Worm (Caenorhabditis elegans) whole organism, late embryonic: ENCODE data around the gene C06A1.6.

Experiments used
- C08G9.2 ChIP-seq: sonication (generic microtip); optimal IDR thresholded peaks from 2 replicates; lab custom pipeline; 2016; ENCODE audit warnings: mild to moderate bottlenecking, missing genetic modification characterization, moderate library complexity, missing compliant biosample characterization
- Y22D7AL.16 ChIP-seq: sonication (generic microtip); optimal IDR thresholded peaks from 2 replicates; lab custom pipeline; 2016; ENCODE audit warnings: missing genetic modification characterization, missing compliant biosample characterization
- ceh-9 ChIP-seq: sonication (generic microtip); optimal IDR thresholded peaks from 2 replicates; lab custom pipeline; 2016; ENCODE audit warnings: mild to moderate bottlenecking, missing genetic modification characterization, inconsistent platforms, missing compliant biosample characterization
- dmd-4 ChIP-seq: sonication (generic microtip); optimal IDR thresholded peaks from 2 replicates; lab custom pipeline; 2016; ENCODE audit warnings: borderline replicate concordance, missing genetic modification characterization, missing compliant biosample characterization
- fkh-10 ChIP-seq: fragments of 150-350 bp; optimal IDR thresholded peaks from 2 replicates; lab custom pipeline; 2014; ENCODE audit warnings: missing biosample characterization, missing genetic modification reagents, missing genetic modification characterization
- hlh-8 ChIP-seq: sonication (generic microtip); optimal IDR thresholded peaks from 2 replicates; lab custom pipeline; 2016; ENCODE audit warnings: missing genotype, missing genetic modification characterization, missing compliant biosample characterization
- mec-3 ChIP-seq: sonication (generic microtip); optimal IDR thresholded peaks from 2 replicates; lab custom pipeline; 2016; ENCODE audit warnings: borderline replicate concordance, missing genetic modification characterization, missing compliant biosample characterization
- pax-1 ChIP-seq: fragments of 150-350 bp; optimal IDR thresholded peaks from 2 replicates; lab custom pipeline; 2014; ENCODE audit warnings: missing biosample characterization, missing genetic modification characterization
- pqm-1 ChIP-seq: sonication (generic microtip); optimal IDR thresholded peaks from 2 replicates; lab custom pipeline; 2016; ENCODE audit warnings: missing genetic modification characterization, missing compliant biosample characterization
- sdc-2 ChIP-seq: sonication (generic microtip); optimal IDR thresholded peaks from 2 replicates; lab custom pipeline; 2016; ENCODE audit warnings: missing genotype, missing genetic modification characterization, missing compliant biosample characterization
- unc-42 ChIP-seq: sonication (generic microtip); optimal IDR thresholded peaks from 2 replicates; lab custom pipeline; 2016; ENCODE audit warnings: missing genotype, missing genetic modification characterization, missing compliant biosample characterization

ce11 chrII:10584036-10584435 lies 19.6 kb upstream of the C06A1.6 start, which contains the start of gene algn-9:
- TF ChIP-seq C08G9.2 (no peak), unc-42 (tag; lab: Kevin White, UChicago) (no peak), ceh-9 (tag; lab: Kevin White, UChicago) (no peak), Y22D7AL.16 (tag; lab: Kevin White, UChicago) (no peak), pqm-1 (tag; lab: Kevin White, UChicago) (no peak), pax-1 (tag; lab: Kevin White, UChicago) (no peak), fkh-10 (GFP tag; lab: Kevin White, UChicago) (no peak), hlh-8 (tag; lab: Kevin White, UChicago) (no peak), dmd-4 (tag; lab: Kevin White, UChicago) (no peak), sdc-2 (tag; lab: Kevin White, UChicago) (no peak), mec-3 (tag; lab: Kevin White, UChicago) (no peak)
